Worm (Caenorhabditis elegans): Measurements from ENCODE around the gene Y32H12A.7.

Y32H12A.7 gene

ce11 chrIII:5379879-5380331 lies 5.3 kb downstream of the Y32H12A.7 start, which contains the start of gene paqr-2 (continued):
- no peak for TF ChIP-seq nhr-41 (GFP tag; IDR thresholded peaks at IDR 0.05)
- no peak for TF ChIP-seq dmd-6 (GFP tag; IDR thresholded peaks at IDR 0.05)
- TF ChIP-seq Y105C5A.15 (GFP tag; IDR thresholded peaks at IDR 0.05), result no peak
- no peak for TF ChIP-seq daf-8 (GFP tag; IDR thresholded peaks at IDR 0.05)
- TF ChIP-seq nhr-28 (tag; optimal IDR thresholded peaks at IDR 0.05), result peak; percentile 66
- peak in 1 of 2 experiments; percentile 32 for TF ChIP-seq lsy-2 (tag; optimal IDR thresholded peaks at IDR 0.05)
- no peak for TF ChIP-seq sdz-12 (GFP tag; optimal IDR thresholded peaks at IDR 0.05)
- no peak for TF ChIP-seq F49E8.2 (tag; optimal IDR thresholded peaks at IDR 0.05; ENCODE audit: borderline replicate concordance)
- TF ChIP-seq lin-38 (GFP tag; IDR thresholded peaks at IDR 0.05), result peak; percentile 62
- no peak for TF ChIP-seq Y48G9A.11 (GFP tag; IDR thresholded peaks at IDR 0.05)
- no peak for TF ChIP-seq arid-1 (GFP tag; conservative IDR thresholded peaks at IDR 0.05)
- no peak for TF ChIP-seq mdt-29 (GFP tag; IDR thresholded peaks at IDR 0.05)

ce11 chrIII:5375001-5375532 lies 10.1 kb downstream of the Y32H12A.7 start:
- TF ChIP-seq egl-27 (tag; optimal IDR thresholded peaks at IDR 0.05), result no peak
- TF ChIP-seq zip-2 (tag; optimal IDR thresholded peaks at IDR 0.05), result no peak
- no peak for TF ChIP-seq snpc-1.2 (GFP tag; IDR thresholded peaks at IDR 0.05)
- no peak for TF ChIP-seq aly-2 (tag; optimal IDR thresholded peaks at IDR 0.05)
- no peak for TF ChIP-seq duxl-1 (tag; optimal IDR thresholded peaks at IDR 0.05; ENCODE audit: poor library complexity)
- no peak for TF ChIP-seq dmd-9 (GFP tag; IDR thresholded peaks at IDR 0.05)
- TF ChIP-seq daf-16 (GFP tag; optimal IDR thresholded peaks at IDR 0.05), result no peak
- TF ChIP-seq daf-16 (tag; optimal IDR thresholded peaks at IDR 0.05), result peak; percentile 57
- TF ChIP-seq ZK337.2 (GFP tag; IDR thresholded peaks at IDR 0.05), result no peak
- no peak for TF ChIP-seq nhr-76 (tag; optimal IDR thresholded peaks at IDR 0.05)
- peak; percentile 10 for TF ChIP-seq hlh-30 (tag; optimal IDR thresholded peaks at IDR 0.05; ENCODE audit: insufficient read depth)
- TF ChIP-seq nhr-237 (tag; optimal IDR thresholded peaks at IDR 0.05), result no peak
- no peak for TF ChIP-seq Y5F2A.4 (GFP tag; optimal IDR thresholded peaks at IDR 0.05)
- TF ChIP-seq vab-7 (GFP tag; IDR thresholded peaks at IDR 0.05), result no peak
- no peak for TF ChIP-seq zip-11 (GFP tag; IDR thresholded peaks at IDR 0.05)
- TF ChIP-seq lsy-2 (tag; optimal IDR thresholded peaks at IDR 0.05), result peak in 1 of 2 experiments; percentile 42
- TF ChIP-seq madf-9 (GFP tag; conservative IDR thresholded peaks at IDR 0.05), result no peak
- no peak for TF ChIP-seq nhr-48 (tag; optimal IDR thresholded peaks at IDR 0.05)
- no peak for TF ChIP-seq mxl-2 (GFP tag; conservative IDR thresholded peaks at IDR 0.05)
- TF ChIP-seq spr-3 (GFP tag; optimal IDR thresholded peaks at IDR 0.05), result no peak
- TF ChIP-seq ZK546.5 (tag; optimal IDR thresholded peaks at IDR 0.05), result no peak
- TF ChIP-seq fos-1 (tag; optimal IDR thresholded peaks at IDR 0.05), result no peak
- TF ChIP-seq daf-12 (tag; optimal IDR thresholded peaks at IDR 0.05), result no peak
- no peak for TF ChIP-seq nhr-25 (tag; optimal IDR thresholded peaks at IDR 0.05; ENCODE audit: borderline replicate concordance, insufficient read depth)
- no peak for TF ChIP-seq sdz-12 (GFP tag; optimal IDR thresholded peaks at IDR 0.05)
- no peak for TF ChIP-seq egl-43 (GFP tag; IDR thresholded peaks at IDR 0.05)
- TF ChIP-seq dve-1 (tag; optimal IDR thresholded peaks at IDR 0.05; ENCODE audit: insufficient read depth), result peak; percentile 9
- TF ChIP-seq T26A8.4 (GFP tag; IDR thresholded peaks at IDR 0.05), result 0 out of 2 replicates have a peak, but pooled peaks have one; percentile 7
- TF ChIP-seq ceh-28 (tag; optimal IDR thresholded peaks at IDR 0.05), result no peak
- TF ChIP-seq lin-38 (GFP tag; IDR thresholded peaks at IDR 0.05), result peak; percentile 22
- no peak for TF ChIP-seq nhr-11 (tag; optimal IDR thresholded peaks at IDR 0.05)
- TF ChIP-seq attf-4 (tag; optimal IDR thresholded peaks at IDR 0.05), result no peak
- peak; percentile 2 for TF ChIP-seq dpl-1 (GFP tag; optimal IDR thresholded peaks at IDR 0.05)
- TF ChIP-seq mes-2 (tag; optimal IDR thresholded peaks at IDR 0.05; ENCODE audit: poor library complexity, severe bottlenecking), result no peak
- no peak for TF ChIP-seq arid-1 (GFP tag; conservative IDR thresholded peaks at IDR 0.05)
- 0 out of 2 replicates have a peak, but pooled peaks have one; percentile 49 for TF ChIP-seq Y48G9A.11 (GFP tag; IDR thresholded peaks at IDR 0.05)
- peak in 1 of 2 experiments; percentile 79 for TF ChIP-seq unc-62 (GFP tag; optimal IDR thresholded peaks at IDR 0.05 in 1 of 2)
- TF ChIP-seq unc-62 (tag; optimal IDR thresholded peaks at IDR 0.05), result no peak
- no peak for TF ChIP-seq ceh-20 (GFP tag; IDR thresholded peaks at IDR 0.05)
- no peak for TF ChIP-seq hlh-11 (tag; optimal IDR thresholded peaks at IDR 0.05)
- TF ChIP-seq mdl-1 (tag; optimal IDR thresholded peaks at IDR 0.05), result no peak

Measured in whole organism, L4 larva.